Worm (Caenorhabditis elegans) whole organism, late embryonic: ENCODE measurements around the gene K09E9.1.

Experiments used
- F13H6.1 ChIP-seq: sonication (generic microtip); optimal IDR thresholded peaks from 2 replicates; lab custom pipeline; 2016; ENCODE audit warnings: missing genetic modification characterization, missing compliant biosample characterization
- ama-1 ChIP-seq: fragments of 150-350 bp; optimal IDR thresholded peaks from 2 replicates; lab custom pipeline; 2014
- ceh-2 ChIP-seq: sonication (generic microtip); optimal IDR thresholded peaks from 2 replicates; lab custom pipeline; 2016; ENCODE audit warnings: missing genotype, missing genetic modification characterization, missing compliant biosample characterization
- che-1 ChIP-seq: sonication (generic microtip); optimal IDR thresholded peaks from 2 replicates; lab custom pipeline; 2016; ENCODE audit warnings: mild to moderate bottlenecking, missing genetic modification characterization, missing compliant biosample characterization
- dve-1 ChIP-seq: sonication (generic microtip); optimal IDR thresholded peaks from 2 replicates; lab custom pipeline; 2017; ENCODE audit warnings: antibody characterized with exemption, mild to moderate bottlenecking, missing genetic modification characterization, missing compliant biosample characterization
- elt-2 ChIP-seq: sonication (generic microtip); optimal IDR thresholded peaks from 2 replicates; lab custom pipeline; 2016; ENCODE audit warnings: missing genetic modification reagents, missing genetic modification characterization, missing compliant biosample characterization
- fax-1 ChIP-seq: sonication (generic microtip); optimal IDR thresholded peaks from 2 replicates; lab custom pipeline; 2016; ENCODE audit warnings: missing genotype, missing genetic modification characterization, missing compliant biosample characterization
- fkh-6 ChIP-seq: sonication (generic microtip); optimal IDR thresholded peaks from 2 replicates; lab custom pipeline; 2016; ENCODE audit warnings: missing genetic modification characterization, missing compliant biosample characterization
- nfya-1 ChIP-seq: sonication (generic microtip); optimal IDR thresholded peaks from 2 replicates; lab custom pipeline; 2017; ENCODE audit warnings: missing genetic modification characterization, mild to moderate bottlenecking, missing compliant biosample characterization, antibody characterized with exemption, moderate library complexity
- nhr-11 ChIP-seq: fragments of 150-350 bp; optimal IDR thresholded peaks from 2 replicates; lab custom pipeline; 2014; ENCODE audit warnings: missing biosample characterization, missing genetic modification characterization
- pha-4 ChIP-seq: fragments of 150-350 bp; optimal IDR thresholded peaks from 2 replicates; lab custom pipeline; 2018; ENCODE audit warnings: missing biosample characterization, missing genetic modification reagents, missing genetic modification characterization
- syd-9 ChIP-seq: sonication (generic microtip); optimal IDR thresholded peaks from 2 replicates; lab custom pipeline; 2016; ENCODE audit warnings: mild to moderate bottlenecking, missing genetic modification characterization, moderate library complexity, missing compliant biosample characterization
- unc-86 ChIP-seq: sonication (generic microtip); optimal IDR thresholded peaks from 2 replicates; lab custom pipeline; 2016; ENCODE audit warnings: missing genetic modification characterization, missing compliant biosample characterization
- zip-5 ChIP-seq: sonication (generic microtip); optimal IDR thresholded peaks from 2 replicates; lab custom pipeline; 2016; ENCODE audit warnings: missing genetic modification characterization, missing compliant biosample characterization

ce11 chrX:15600512-15601117 lies 19.7 kb upstream of the K09E9.1 start, which contains the start of gene ent-2:
- TF ChIP-seq ceh-2 (tag; lab: Kevin White, UChicago) = no peak
- TF ChIP-seq nfya-1 = no peak
- TF ChIP-seq che-1 (tag; lab: Kevin White, UChicago) = no peak
- no peak for TF ChIP-seq F13H6.1 (tag; lab: Kevin White, UChicago)
- peak; percentile 51 for TF ChIP-seq elt-2
- TF ChIP-seq pha-4 = no peak
- no peak for TF ChIP-seq dve-1
- no peak for TF ChIP-seq unc-86
- no peak for TF ChIP-seq fkh-6
- TF ChIP-seq nhr-11 (tag; lab: Kevin White, UChicago) = no peak
- no peak for TF ChIP-seq ama-1 (lab: Kevin White, UChicago)
- no peak for TF ChIP-seq syd-9
- no peak for TF ChIP-seq zip-5 (tag; lab: Kevin White, UChicago)
- no peak for TF ChIP-seq fax-1 (tag; lab: Kevin White, UChicago)
